Worm (Caenorhabditis elegans) whole organism, L1 larva: Measurements from ENCODE around the gene srh-218.

Experiments
- C16A3.4 ChIP-seq: fragments of 150-350 bp; optimal IDR thresholded peaks from 2 replicates; lab custom pipeline; 2014; ENCODE audit warnings: missing biosample characterization, missing genetic modification characterization
- C34B4.2 ChIP-seq: sonication (generic microtip); optimal IDR thresholded peaks from 2 replicates; lab custom pipeline; 2017; ENCODE audit warnings: mild to moderate bottlenecking, missing genetic modification characterization, missing compliant biosample characterization
- F16B12.6 ChIP-seq: fragments of 150-350 bp; optimal IDR thresholded peaks from 2 replicates; lab custom pipeline; 2014; ENCODE audit warnings: missing biosample characterization, missing genetic modification characterization
- Y116A8C.19 ChIP-seq: sonication (generic microtip); optimal IDR thresholded peaks from 2 replicates; lab custom pipeline; 2016; ENCODE audit warnings: missing compliant biosample characterization, missing genetic modification characterization, borderline replicate concordance
- alr-1 ChIP-seq: fragments of 200-800 bp; sonication (Bioruptor generic); optimal IDR thresholded peaks from 2 replicates; lab custom pipeline; 2018; ENCODE audit warnings: borderline replicate concordance, mild to moderate bottlenecking, missing genetic modification characterization, missing compliant biosample characterization
- ceh-82 ChIP-seq, 3 experiments: fragments of 150-350 bp in 1 of 3; sonication (generic microtip) in 2 of 3; optimal IDR thresholded peaks; 2 replicates each; lab custom pipeline; 2014 to 2017; ENCODE audit warnings: missing biosample characterization in 3 of 3, missing genetic modification characterization in 3 of 3
- ceh-88 ChIP-seq: fragments of 200-800 bp; sonication (Bioruptor generic); IDR thresholded peaks from 2 replicates; pipeline ENCODE4 v1.3.6; 2022; ENCODE audit warnings: missing genetic modification characterization, missing compliant biosample characterization
- ces-1 ChIP-seq: fragments of 150-350 bp; optimal IDR thresholded peaks from 2 replicates; lab custom pipeline; 2014; ENCODE audit warnings: missing biosample characterization, missing genetic modification reagents, missing genetic modification characterization
- dpl-1 ChIP-seq, 3 experiments: fragments of 150-350 bp in 2 of 3; sonication (generic microtip) in 1 of 3; optimal IDR thresholded peaks; 2 replicates each; lab custom pipeline; 2014 to 2017; ENCODE audit warnings: missing biosample characterization in 3 of 3, missing genetic modification characterization in 3 of 3, missing genetic modification reagents in 3 of 3
- dsc-1 ChIP-seq: sonication (generic microtip); optimal IDR thresholded peaks from 2 replicates; lab custom pipeline; 2016; ENCODE audit warnings: mild to moderate bottlenecking, missing genetic modification characterization, missing compliant biosample characterization
- efl-1 ChIP-seq, 4 experiments: fragments of 150-350 bp; optimal IDR thresholded peaks in 3 of 4; peaks in 1 of 4; 1 replicate in 1 of 4; 2 replicates in 3 of 4; lab custom pipeline; 2014; ENCODE audit warnings: missing biosample characterization in 2 of 4, missing genetic modification characterization in 2 of 4, missing genetic modification reagents in 2 of 4
- efl-3 ChIP-seq: fragments of 200-800 bp; sonication (Bioruptor generic); optimal IDR thresholded peaks from 2 replicates; lab custom pipeline; 2018; ENCODE audit warnings: mild to moderate bottlenecking, missing genetic modification characterization, missing compliant biosample characterization
- egl-13 ChIP-seq: sonication (generic microtip); optimal IDR thresholded peaks from 2 replicates; lab custom pipeline; 2016; ENCODE audit warnings: missing genotype, missing genetic modification reagents, missing genetic modification characterization, missing compliant biosample characterization
- elt-3 ChIP-seq, 6 experiments: fragments of 150-350 bp in 1 of 6; sonication (generic microtip); optimal IDR thresholded peaks; 2 replicates each; lab custom pipeline; 2017 to 2018; ENCODE audit warnings: missing biosample characterization in 6 of 6, missing genetic modification characterization in 6 of 6, inconsistent platforms in 1 of 6
- ets-5 ChIP-seq: fragments of 200-800 bp; sonication (Bioruptor generic); IDR thresholded peaks from 2 replicates; pipeline ENCODE4 v1.3.6; 2022; ENCODE audit warnings: missing genetic modification characterization, missing compliant biosample characterization
- fkh-8 ChIP-seq: sonication (generic microtip); optimal IDR thresholded peaks from 2 replicates; lab custom pipeline; 2016; ENCODE audit warnings: mild to moderate bottlenecking, missing genetic modification characterization, missing compliant biosample characterization
- grh-1 ChIP-seq: fragments of 200-800 bp; sonication (Bioruptor generic); IDR thresholded peaks from 2 replicates; pipeline ENCODE4 v1.3.6; 2022; ENCODE audit warnings: missing genetic modification reagents, missing genetic modification characterization, missing compliant biosample characterization
- hpl-2 ChIP-seq: fragments of 150-350 bp; optimal IDR thresholded peaks from 2 replicates; lab custom pipeline; 2014; ENCODE audit warnings: missing biosample characterization, missing genetic modification reagents, missing genetic modification characterization
- irx-1 ChIP-seq: sonication (generic microtip); optimal IDR thresholded peaks from 2 replicates; lab custom pipeline; 2016; ENCODE audit warnings: missing genetic modification characterization, missing compliant biosample characterization
- lin-13 ChIP-seq: fragments of 150-350 bp; optimal IDR thresholded peaks from 2 replicates; lab custom pipeline; 2014; ENCODE audit warnings: missing biosample characterization, missing genetic modification reagents, missing genetic modification characterization
- lin-14 ChIP-seq: fragments of 200-800 bp; sonication (Bioruptor generic); optimal IDR thresholded peaks from 2 replicates; lab custom pipeline; 2018; ENCODE audit warnings: mild to moderate bottlenecking, missing genetic modification characterization, moderate library complexity, missing compliant biosample characterization
- lin-35 ChIP-seq, 2 experiments: fragments of 150-350 bp; optimal IDR thresholded peaks; 2 replicates each; lab custom pipeline; 2014; ENCODE audit warnings: missing biosample characterization in 2 of 2, missing genetic modification characterization in 2 of 2, missing genetic modification reagents in 2 of 2
- lir-3 ChIP-seq: sonication (generic microtip); optimal IDR thresholded peaks from 2 replicates; lab custom pipeline; 2016; ENCODE audit warnings: mild to moderate bottlenecking, missing genetic modification characterization, moderate library complexity, missing compliant biosample characterization; ENCODE audit not compliant: poor library complexity
- lsy-2 ChIP-seq, 2 experiments: fragments of 150-350 bp; optimal IDR thresholded peaks; 2 replicates each; lab custom pipeline; 2014; ENCODE audit warnings: missing biosample characterization in 2 of 2, missing genetic modification characterization in 2 of 2
- mdl-1 ChIP-seq, 2 experiments: fragments of 150-350 bp; optimal IDR thresholded peaks; 2 replicates each; lab custom pipeline; 2014 to 2017; ENCODE audit warnings: missing biosample characterization in 2 of 2, missing genetic modification characterization in 2 of 2, inconsistent platforms in 1 of 2
- mef-2 ChIP-seq: fragments of 150-350 bp; optimal IDR thresholded peaks from 2 replicates; lab custom pipeline; 2014; ENCODE audit warnings: missing biosample characterization, missing genetic modification characterization
- nhr-11 ChIP-seq: fragments of 150-350 bp; optimal IDR thresholded peaks from 2 replicates; lab custom pipeline; 2014; ENCODE audit warnings: missing biosample characterization, missing genetic modification characterization
- nhr-12 ChIP-seq: sonication (generic microtip); optimal IDR thresholded peaks from 2 replicates; lab custom pipeline; 2017; ENCODE audit warnings: missing biosample characterization, missing genetic modification characterization
- nhr-28 ChIP-seq: fragments of 150-350 bp; optimal IDR thresholded peaks from 2 replicates; lab custom pipeline; 2014; ENCODE audit warnings: missing biosample characterization, missing genetic modification characterization
- nhr-47 ChIP-seq: sonication (generic microtip); optimal IDR thresholded peaks from 2 replicates; lab custom pipeline; 2016; ENCODE audit warnings: mild to moderate bottlenecking, missing genetic modification characterization, moderate library complexity, missing compliant biosample characterization
- nhr-76 ChIP-seq: sonication (generic microtip); optimal IDR thresholded peaks from 2 replicates; lab custom pipeline; 2017; ENCODE audit warnings: missing biosample characterization, missing genetic modification characterization
- nhr-77 ChIP-seq: fragments of 150-350 bp; optimal IDR thresholded peaks from 2 replicates; lab custom pipeline; 2014; ENCODE audit warnings: missing biosample characterization, missing genetic modification characterization
- nhr-85 ChIP-seq: sonication (generic microtip); peaks from one replicate; lab custom pipeline; 2016; ENCODE audit warnings: missing genetic modification characterization, inconsistent platforms, missing compliant biosample characterization
- nhr-90 ChIP-seq: sonication (generic microtip); optimal IDR thresholded peaks from 2 replicates; lab custom pipeline; 2016; ENCODE audit warnings: mild to moderate bottlenecking, missing genetic modification characterization, missing compliant biosample characterization; ENCODE audit not compliant: poor library complexity
- pag-3 ChIP-seq: sonication (generic microtip); optimal IDR thresholded peaks from 2 replicates; lab custom pipeline; 2017; ENCODE audit warnings: missing genetic modification characterization, mild to moderate bottlenecking, missing compliant biosample characterization, antibody characterized with exemption, borderline replicate concordance; ENCODE audit not compliant: insufficient read depth
- pax-3 ChIP-seq: fragments of 200-800 bp; sonication (Bioruptor generic); optimal IDR thresholded peaks from 2 replicates; lab custom pipeline; 2018; ENCODE audit warnings: mild to moderate bottlenecking, missing genetic modification characterization, moderate library complexity, missing compliant biosample characterization
- rnt-1 ChIP-seq: sonication (generic microtip); optimal IDR thresholded peaks from 2 replicates; lab custom pipeline; 2016; ENCODE audit warnings: mild to moderate bottlenecking, missing genetic modification characterization, moderate library complexity, missing compliant biosample characterization
- skn-1 ChIP-seq: fragments of 150-350 bp; optimal IDR thresholded peaks from 2 replicates; lab custom pipeline; 2014; ENCODE audit warnings: missing biosample characterization, missing genetic modification characterization
- snu-23 ChIP-seq: sonication (generic microtip); optimal IDR thresholded peaks from 2 replicates; lab custom pipeline; 2016; ENCODE audit warnings: missing genetic modification characterization, missing compliant biosample characterization
- sox-4 ChIP-seq: sonication (generic microtip); optimal IDR thresholded peaks from 2 replicates; lab custom pipeline; 2016; ENCODE audit warnings: missing genetic modification characterization, missing compliant biosample characterization
- sup-37 ChIP-seq: fragments of 200-800 bp; sonication (Bioruptor generic); optimal IDR thresholded peaks from 2 replicates; lab custom pipeline; 2018; ENCODE audit warnings: mild to moderate bottlenecking, missing genetic modification characterization, missing compliant biosample characterization
- swsn-7 ChIP-seq: sonication (generic microtip); optimal IDR thresholded peaks from 2 replicates; lab custom pipeline; 2016; ENCODE audit warnings: missing genetic modification characterization, missing compliant biosample characterization
- tbx-2 ChIP-seq: sonication (generic microtip); optimal IDR thresholded peaks from 2 replicates; lab custom pipeline; 2016; ENCODE audit warnings: missing genetic modification characterization, missing compliant biosample characterization
- unc-130 ChIP-seq: fragments of 150-350 bp; optimal IDR thresholded peaks from 2 replicates; lab custom pipeline; 2017; ENCODE audit warnings: missing biosample characterization, missing genetic modification characterization, inconsistent platforms
- unc-62 ChIP-seq: fragments of 150-350 bp; optimal IDR thresholded peaks from 2 replicates; lab custom pipeline; 2014; ENCODE audit warnings: missing biosample characterization, missing genetic modification reagents, missing genetic modification characterization
- unc-86 ChIP-seq: sonication (generic microtip); optimal IDR thresholded peaks from 2 replicates; lab custom pipeline; 2016; ENCODE audit warnings: missing genetic modification characterization, missing compliant biosample characterization
- vab-15 ChIP-seq: sonication (generic microtip); optimal IDR thresholded peaks from 2 replicates; lab custom pipeline; 2017; ENCODE audit warnings: missing genotype, mild to moderate bottlenecking, missing genetic modification characterization, missing compliant biosample characterization
- zip-4 ChIP-seq: fragments of 200-800 bp; sonication (Bioruptor generic); optimal IDR thresholded peaks from 2 replicates; lab custom pipeline; 2018; ENCODE audit warnings: mild to moderate bottlenecking, missing genetic modification characterization, moderate library complexity, missing compliant biosample characterization
- ztf-11 ChIP-seq, 2 experiments: sonication (generic microtip); optimal IDR thresholded peaks; 2 replicates each; lab custom pipeline; 2016 to 2017; ENCODE audit warnings: missing genetic modification characterization in 2 of 2, missing biosample characterization in 1 of 2, missing compliant biosample characterization in 1 of 2
- ztf-4 ChIP-seq: fragments of 150-350 bp; optimal IDR thresholded peaks from 2 replicates; lab custom pipeline; 2014; ENCODE audit warnings: missing biosample characterization, missing genetic modification characterization

The srh-218 gene

ce11 chrV:15511613-15512216 is 17.9 kb downstream of the srh-218 start, which contains the start of gene rpl-38 (continued):
- TF ChIP-seq unc-130 (tag; lab: Kevin White, UChicago): peak; percentile 90
- TF ChIP-seq lin-14 (GFP tag; lab: Kevin White, UChicago): peak; percentile 80
- TF ChIP-seq ets-5: no peak
- no peak for TF ChIP-seq lir-3 (tag; lab: Kevin White, UChicago)
- no peak for TF ChIP-seq alr-1
- TF ChIP-seq nhr-77 (tag; lab: Kevin White, UChicago): peak; percentile 62
- TF ChIP-seq nhr-47 (tag; lab: Kevin White, UChicago): peak; percentile 87
- TF ChIP-seq lsy-2 (tag; optimal IDR thresholded peaks at IDR 0.05; lab: Kevin White, UChicago): peak; percentile 99
- peak; percentile 64 for TF ChIP-seq grh-1 (GFP tag; lab: Robert Waterston, UW)
- TF ChIP-seq nhr-90 (tag; lab: Kevin White, UChicago): peak; percentile 80
- no peak for TF ChIP-seq ceh-88 (GFP tag; lab: Robert Waterston, UW)
- TF ChIP-seq dpl-1 (GFP tag; optimal IDR thresholded peaks at IDR 0.05; lab: Kevin White, UChicago): peak; percentile 73 to 84 (median 82)
- TF ChIP-seq elt-3 (tag; optimal IDR thresholded peaks at IDR 0.05; lab: Kevin White, UChicago): peak in 3 of 6 experiments; percentile 55 to 68 (median 57)
- TF ChIP-seq nhr-11 (tag; lab: Kevin White, UChicago): peak; percentile 42
- peak; percentile 50 for TF ChIP-seq ztf-4 (tag; lab: Kevin White, UChicago)
- TF ChIP-seq snu-23 (GFP tag; lab: Kevin White, UChicago): peak; percentile 92
- TF ChIP-seq nhr-28 (tag; lab: Kevin White, UChicago): no peak
- TF ChIP-seq nhr-85 (tag; lab: Kevin White, UChicago): peak; percentile 91
- TF ChIP-seq skn-1: peak; percentile 76
- no peak for TF ChIP-seq nhr-76 (tag; lab: Kevin White, UChicago)
- TF ChIP-seq C34B4.2: no peak
- peak; percentile 22 for TF ChIP-seq vab-15 (tag; lab: Kevin White, UChicago)
- no peak for TF ChIP-seq pax-3 (tag; lab: Kevin White, UChicago)
- TF ChIP-seq C16A3.4 (tag; lab: Kevin White, UChicago): peak; percentile 94
- peak; percentile 35 for TF ChIP-seq hpl-2 (GFP tag; lab: Kevin White, UChicago)
- peak; percentile 89 for TF ChIP-seq rnt-1
- TF ChIP-seq F16B12.6 (tag; lab: Kevin White, UChicago): peak; percentile 50
- TF ChIP-seq tbx-2 (tag; lab: Kevin White, UChicago): peak; percentile 79
- peak in 1 of 2 experiments; percentile 66 for TF ChIP-seq mdl-1 (tag; optimal IDR thresholded peaks at IDR 0.05; lab: Kevin White, UChicago)
- TF ChIP-seq egl-13 (tag; lab: Kevin White, UChicago): peak; percentile 40
- TF ChIP-seq dsc-1: peak; percentile 76
- TF ChIP-seq ces-1 (GFP tag; lab: Kevin White, UChicago): peak; percentile 17
- TF ChIP-seq nhr-12: no peak
- TF ChIP-seq ztf-11 (tag; optimal IDR thresholded peaks at IDR 0.05; lab: Kevin White, UChicago): peak in 1 of 2 experiments; percentile 18
- TF ChIP-seq mef-2 (tag; lab: Kevin White, UChicago): no peak
- TF ChIP-seq zip-4 (GFP tag; lab: Kevin White, UChicago): peak; percentile 36
- TF ChIP-seq irx-1 (tag; lab: Kevin White, UChicago): peak; percentile 77
- TF ChIP-seq lin-35 (GFP tag; optimal IDR thresholded peaks at IDR 0.05; lab: Kevin White, UChicago): peak; percentile 83 to 89
- peak; percentile 77 for TF ChIP-seq lin-13
- TF ChIP-seq pag-3 (tag; lab: Kevin White, UChicago): no peak
- TF ChIP-seq unc-62: no peak
- peak; percentile 82 to 92 (median 82) for TF ChIP-seq ceh-82 (tag; optimal IDR thresholded peaks at IDR 0.05; lab: Kevin White, UChicago)
- peak; percentile 68 for TF ChIP-seq fkh-8 (tag; lab: Kevin White, UChicago)
- TF ChIP-seq sox-4: no peak
- TF ChIP-seq swsn-7 (tag; lab: Kevin White, UChicago): peak; percentile 83
- TF ChIP-seq unc-86 (tag; lab: Kevin White, UChicago): peak; percentile 78
- no peak for TF ChIP-seq Y116A8C.19 (tag; lab: Kevin White, UChicago)
- no peak for TF ChIP-seq efl-3 (GFP tag; lab: Kevin White, UChicago)
- peak; percentile 29 for TF ChIP-seq sup-37
- TF ChIP-seq efl-1 (optimal IDR thresholded peaks at IDR 0.05; lab: Kevin White, UChicago): peak; percentile 88 to 89
- TF ChIP-seq efl-1 (GFP tag; optimal IDR thresholded peaks at IDR 0.05 in 1 of 2; lab: Kevin White, UChicago): peak; percentile 81 to 98
